Worm (Caenorhabditis elegans) whole organism, mixed stage, embryonic: ENCODE data around the gene xpf-1.
"Not testable (repeated sequence)": the region's sequence is repeated elsewhere in the genome, so short reads cannot be mapped to it uniquely, and the experiment has no call there.

Source experiments
- bed-3 ChIP-seq: fragments of 200-800 bp; sonication (Bioruptor generic); optimal IDR thresholded peaks from 3 replicates; lab custom pipeline; 2018; ENCODE audit warnings: mild to moderate bottlenecking, missing genetic modification characterization, moderate library complexity, missing compliant biosample characterization
- blmp-1 ChIP-seq: fragments of 150-350 bp; optimal IDR thresholded peaks from 2 replicates; lab custom pipeline; 2014; ENCODE audit warnings: missing biosample characterization, missing genetic modification characterization
- ceh-43 ChIP-seq: fragments of 200-800 bp; sonication (Bioruptor generic); optimal IDR thresholded peaks from 2 replicates; lab custom pipeline; 2018; ENCODE audit warnings: mild to moderate bottlenecking, missing genetic modification characterization, moderate library complexity, missing compliant biosample characterization
- ces-1 ChIP-seq: fragments of 150-350 bp; optimal IDR thresholded peaks from 2 replicates; lab custom pipeline; 2014; ENCODE audit warnings: missing biosample characterization, missing genetic modification reagents, missing genetic modification characterization
- drap-1 ChIP-seq: fragments of 200-800 bp; sonication (Bioruptor generic); optimal IDR thresholded peaks from 3 replicates; lab custom pipeline; 2018; ENCODE audit warnings: mild to moderate bottlenecking, missing genetic modification characterization, missing compliant biosample characterization
- elt-1 ChIP-seq: sonication (generic microtip); optimal IDR thresholded peaks from 2 replicates; lab custom pipeline; 2017; ENCODE audit warnings: missing genetic modification characterization, mild to moderate bottlenecking, missing compliant biosample characterization, antibody characterized with exemption, moderate library complexity, borderline replicate concordance; ENCODE audit not compliant: insufficient read depth
- elt-3 ChIP-seq: fragments of 150-350 bp; optimal IDR thresholded peaks from 2 replicates; lab custom pipeline; 2014; ENCODE audit warnings: missing biosample characterization, missing genetic modification characterization
- ham-2 ChIP-seq: fragments of 200-800 bp; sonication (Bioruptor generic); optimal IDR thresholded peaks from 2 replicates; lab custom pipeline; 2018; ENCODE audit warnings: mild to moderate bottlenecking, missing genetic modification characterization, missing compliant biosample characterization
- hlh-1 ChIP-seq: fragments of 150-350 bp; optimal IDR thresholded peaks from 2 replicates; lab custom pipeline; 2014; ENCODE audit warnings: missing biosample characterization, missing genetic modification reagents, missing genetic modification characterization
- lin-13 ChIP-seq: fragments of 150-350 bp; optimal IDR thresholded peaks from 2 replicates; lab custom pipeline; 2014; ENCODE audit warnings: missing biosample characterization, missing genetic modification characterization
- lin-32 ChIP-seq: fragments of 200-800 bp; sonication (Bioruptor generic); optimal IDR thresholded peaks from 2 replicates; lab custom pipeline; 2018; ENCODE audit warnings: mild to moderate bottlenecking, missing genetic modification characterization, missing compliant biosample characterization
- mab-5 ChIP-seq: fragments of 150-350 bp; optimal IDR thresholded peaks from 2 replicates; lab custom pipeline; 2014; ENCODE audit warnings: missing biosample characterization, missing genetic modification characterization
- mep-1 ChIP-seq: fragments of 150-350 bp; optimal IDR thresholded peaks from 2 replicates; lab custom pipeline; 2017; ENCODE audit warnings: missing biosample characterization, missing genetic modification reagents, missing genetic modification characterization, inconsistent platforms
- mls-2 ChIP-seq: sonication (generic microtip); optimal IDR thresholded peaks from 2 replicates; lab custom pipeline; 2016; ENCODE audit warnings: mild to moderate bottlenecking, missing genetic modification characterization, moderate library complexity, missing compliant biosample characterization
- nhr-237 ChIP-seq: fragments of 150-350 bp; optimal IDR thresholded peaks from 2 replicates; lab custom pipeline; 2014; ENCODE audit warnings: missing biosample characterization, missing genetic modification characterization
- nhr-28 ChIP-seq: fragments of 150-350 bp; optimal IDR thresholded peaks from 2 replicates; lab custom pipeline; 2014; ENCODE audit warnings: missing biosample characterization, missing genetic modification characterization
- nhr-76 ChIP-seq: sonication (generic microtip); optimal IDR thresholded peaks from 2 replicates; lab custom pipeline; 2017; ENCODE audit warnings: missing biosample characterization, missing genetic modification characterization
- pha-4 ChIP-seq: fragments of 150-350 bp; optimal IDR thresholded peaks from 2 replicates; lab custom pipeline; 2018; ENCODE audit warnings: missing biosample characterization, missing genetic modification reagents, missing genetic modification characterization
- sem-2 ChIP-seq: fragments of 200-800 bp; sonication (Bioruptor generic); optimal IDR thresholded peaks from 2 replicates; lab custom pipeline; 2018; ENCODE audit warnings: mild to moderate bottlenecking, missing genetic modification characterization, missing compliant biosample characterization
- snpc-4 ChIP-seq: fragments of 150-350 bp; optimal IDR thresholded peaks from 2 replicates; lab custom pipeline; 2014; ENCODE audit warnings: missing biosample characterization, missing genetic modification characterization
- sptf-1 ChIP-seq: sonication (generic microtip); optimal IDR thresholded peaks from 2 replicates; lab custom pipeline; 2017; ENCODE audit warnings: mild to moderate bottlenecking, missing genetic modification characterization, moderate library complexity, missing compliant biosample characterization
- unc-120 ChIP-seq: sonication (generic microtip); optimal IDR thresholded peaks from 2 replicates; lab custom pipeline; 2017; ENCODE audit warnings: missing genetic modification characterization, missing compliant biosample characterization; ENCODE audit not compliant: poor library complexity, severe bottlenecking
- unc-39 ChIP-seq: fragments of 150-350 bp; optimal IDR thresholded peaks from 2 replicates; lab custom pipeline; 2014; ENCODE audit warnings: missing biosample characterization, missing genetic modification characterization
- zip-8 ChIP-seq: fragments of 150-350 bp; optimal IDR thresholded peaks from 2 replicates; lab custom pipeline; 2014; ENCODE audit warnings: missing biosample characterization, missing genetic modification characterization
- ztf-11 ChIP-seq: fragments of 150-350 bp; optimal IDR thresholded peaks from 2 replicates; lab custom pipeline; 2014; ENCODE audit warnings: missing biosample characterization, missing genetic modification characterization

The xpf-1 gene

DNA sequence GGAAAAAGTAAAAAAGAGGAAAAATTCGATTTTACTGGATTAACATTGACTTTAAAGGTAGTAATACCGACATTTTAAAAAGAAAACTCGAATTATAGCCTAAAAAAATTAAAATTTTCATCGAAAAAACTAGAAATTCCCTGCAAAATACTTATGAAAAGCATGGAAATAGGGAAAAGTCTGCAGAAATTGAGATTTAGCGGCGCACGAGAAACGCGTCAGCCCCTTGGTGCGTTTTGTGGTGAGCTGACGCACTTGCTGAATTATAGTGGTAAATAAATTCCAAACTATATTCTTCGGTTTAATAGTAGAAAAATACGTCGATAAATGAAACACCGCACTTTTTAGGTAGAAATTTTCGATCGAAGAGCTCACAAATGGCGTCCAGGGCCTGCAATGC is 1.5 kb upstream of the xpf-1 start (continued):
- TF ChIP-seq drap-1 (no peak), ces-1 (GFP tag; lab: Kevin White, UChicago) (no peak), lin-32 (GFP tag; lab: Kevin White, UChicago) (no peak), nhr-76 (tag; lab: Kevin White, UChicago) (no peak)

DNA sequence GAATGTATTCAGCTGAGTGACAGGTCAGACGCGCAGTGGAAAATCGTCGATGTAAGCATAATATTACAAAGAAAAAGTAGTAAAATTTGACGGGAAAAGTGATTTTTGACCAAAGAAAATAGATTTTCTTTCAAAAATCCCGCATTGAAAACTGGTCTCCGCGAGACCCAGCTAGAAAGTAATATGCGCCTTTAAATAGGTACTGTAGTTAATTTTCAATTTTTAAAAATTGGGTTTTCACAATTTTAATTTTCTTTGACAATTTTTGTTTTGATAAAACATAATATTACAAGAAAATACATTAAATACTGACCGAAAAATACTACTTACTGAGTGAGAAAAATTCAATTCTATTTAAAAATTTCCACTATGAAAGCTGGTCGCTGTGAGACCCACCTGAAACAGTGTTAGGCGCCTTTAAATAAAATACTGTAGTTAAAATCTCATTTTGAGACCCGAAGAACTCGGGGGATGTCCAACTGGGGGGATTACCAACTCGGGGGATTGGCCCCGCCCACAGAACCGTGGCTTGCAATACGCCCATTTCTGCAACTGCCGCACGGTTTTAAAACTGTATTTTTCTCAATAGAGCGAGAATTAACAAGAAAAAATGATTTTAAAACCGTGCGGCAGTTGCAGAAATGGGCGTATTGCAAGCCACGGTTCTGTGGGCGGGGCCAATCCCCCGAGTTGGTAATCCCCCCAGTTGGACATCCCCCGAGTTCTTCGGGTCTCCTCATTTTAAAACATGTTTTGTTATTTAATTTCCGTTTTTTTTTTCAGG is 618 bp upstream of the xpf-1 start, which contains the start of gene tars-1:
Gene tars-1 (minus strand): TSS at position 497 of the 784 bp plus-strand sequence.
- TF ChIP-seq mab-5, blmp-1, elt-1 (tag; lab: Kevin White, UChicago): not testable (repeated sequence)

DNA sequence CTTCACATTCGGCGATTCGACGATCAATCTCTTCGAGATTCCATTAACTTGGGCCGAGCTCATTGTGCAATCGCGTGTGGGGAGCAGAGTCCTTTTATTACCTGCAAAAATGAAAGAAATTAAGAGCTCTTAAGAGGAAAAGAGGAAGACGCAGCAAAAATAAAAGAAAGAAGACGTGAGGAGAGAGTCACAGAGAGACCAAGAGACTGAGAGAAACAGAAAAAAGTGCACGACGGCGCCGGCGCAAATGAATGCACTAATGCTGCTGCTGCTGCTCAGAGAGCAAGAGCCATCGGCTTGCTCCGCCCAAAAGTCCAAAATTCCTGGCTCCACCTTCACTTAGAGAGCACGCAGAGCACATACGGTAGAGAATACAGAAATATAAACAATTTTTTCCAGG is 4.2 kb downstream of the xpf-1 start, which contains the start of gene inos-1:
Gene inos-1 (minus strand): TSS at position 101 of the 400 bp plus-strand sequence.
- TF ChIP-seq ceh-43 (GFP tag; lab: Kevin White, UChicago) = no peak

DNA sequence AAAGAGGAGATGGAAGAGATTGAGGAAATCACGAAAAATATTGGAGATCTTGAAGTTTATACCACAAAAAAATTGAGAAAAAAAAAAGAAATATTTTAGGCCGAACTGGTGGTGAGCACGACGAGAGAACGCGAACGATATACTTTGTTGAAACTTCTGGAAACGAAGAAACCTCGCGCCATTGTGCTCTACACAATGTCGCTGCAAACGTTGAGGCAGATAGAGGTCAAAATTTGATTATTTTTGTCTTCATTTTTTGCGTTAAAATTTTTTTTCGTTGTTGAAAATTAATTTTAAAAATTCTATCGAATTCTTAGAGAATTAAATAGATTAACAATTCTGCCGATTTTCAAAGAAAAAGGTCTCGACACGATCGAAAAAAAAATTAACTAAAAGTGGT is 4.7 kb downstream of the xpf-1 start:
- no peak for TF ChIP-seq zip-8

DNA sequence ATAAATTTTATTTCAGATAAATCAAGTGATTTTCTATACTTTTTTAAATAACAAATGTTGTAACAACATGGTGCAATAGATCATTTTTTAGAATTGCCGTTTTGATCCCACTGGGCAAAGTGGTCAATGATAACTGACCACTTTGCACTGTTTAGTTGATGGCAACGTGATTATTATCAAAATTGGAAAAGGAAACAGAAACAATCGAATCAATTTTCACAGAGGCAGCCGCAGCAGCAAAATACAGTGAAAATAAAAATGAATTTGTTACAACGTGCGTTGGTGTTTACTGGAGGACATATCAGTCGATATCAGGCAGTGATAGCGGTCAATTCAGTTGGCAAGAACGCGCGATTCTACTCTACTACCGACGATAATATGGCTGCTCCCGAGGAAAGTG is 9.8 kb downstream of the xpf-1 start, which contains the start of gene VF13D12L.3:
Gene VF13D12L.3 (plus strand): TSS at position 223 of the 400 bp plus-strand sequence.
- TF ChIP-seq bed-3 (no peak), ces-1 (GFP tag; lab: Kevin White, UChicago) (no peak), mep-1 (no peak), unc-120 (tag; lab: Kevin White, UChicago) (no peak), lin-13 (tag; lab: Kevin White, UChicago) (no peak), pha-4 (tag; lab: Kevin White, UChicago) (no peak), nhr-237 (tag; lab: Kevin White, UChicago) (no peak), snpc-4 (no peak), zip-8 (no peak)

DNA sequence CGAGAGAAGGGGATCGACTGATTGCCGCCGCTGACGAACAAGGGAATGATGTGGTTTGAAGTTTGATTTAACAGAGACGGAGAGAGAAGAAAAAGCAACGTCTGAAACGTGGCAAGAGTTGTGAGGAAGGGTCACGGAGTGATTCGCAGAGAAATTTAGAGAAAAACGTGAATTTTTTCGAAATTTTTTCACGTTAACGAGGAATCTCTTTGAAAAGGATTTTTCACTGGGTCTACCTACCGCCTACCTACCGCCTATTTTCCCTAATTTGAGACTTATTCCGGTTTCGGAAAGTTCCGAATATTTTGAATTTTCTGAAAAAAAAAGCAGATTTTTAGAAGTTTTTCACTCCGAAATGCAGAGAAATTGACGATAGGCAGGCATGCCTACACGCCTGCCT is 13.5 kb downstream of the xpf-1 start, which contains the start of gene fcmt-1:
Gene fcmt-1 (minus strand): TSS at position 101 of the 400 bp plus-strand sequence.
- TF ChIP-seq sptf-1 (tag; lab: Kevin White, UChicago) (no peak), unc-39 (tag; lab: Kevin White, UChicago) (no peak), nhr-28 (tag; lab: Kevin White, UChicago) (no peak), ztf-11 (tag; lab: Kevin White, UChicago) (no peak), mls-2 (tag; lab: Kevin White, UChicago) (no peak), zip-8 (no peak), ces-1 (GFP tag; lab: Kevin White, UChicago) (no peak), lin-13 (tag; lab: Kevin White, UChicago) (no peak), nhr-76 (tag; lab: Kevin White, UChicago) (no peak), pha-4 (tag; lab: Kevin White, UChicago) (no peak), elt-3 (tag; lab: Kevin White, UChicago) (no peak), ham-2 (GFP tag; lab: Kevin White, UChicago) (no peak), ceh-43 (GFP tag; lab: Kevin White, UChicago) (no peak), blmp-1 (tag; lab: Kevin White, UChicago) (no peak)

DNA sequence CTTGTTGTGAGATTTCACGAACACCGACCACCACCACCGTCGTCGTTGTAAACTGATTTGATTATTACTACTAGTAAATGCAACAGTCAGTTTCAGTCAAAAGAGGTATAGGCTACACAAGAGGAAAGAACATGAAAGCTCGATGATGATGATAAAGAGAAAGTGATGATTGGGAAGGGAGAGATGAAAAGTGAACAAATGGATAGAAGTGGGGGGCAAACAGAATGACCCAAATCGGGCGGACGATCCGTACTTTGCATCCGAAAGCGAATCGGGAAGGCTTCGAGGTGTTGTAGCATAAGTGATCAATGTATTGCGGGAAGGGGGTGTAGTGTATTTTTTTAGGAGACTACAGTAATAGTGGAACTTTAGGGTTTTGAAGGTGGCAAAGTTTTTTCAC is 14.8 kb downstream of the xpf-1 start:
- no peak for TF ChIP-seq drap-1
- TF ChIP-seq ceh-43 (GFP tag; lab: Kevin White, UChicago) = no peak
- TF ChIP-seq sem-2 = no peak
- TF ChIP-seq hlh-1 (tag; lab: Kevin White, UChicago) = no peak
- peak; percentile 52 for TF ChIP-seq blmp-1 (tag; lab: Kevin White, UChicago)
- no peak for TF ChIP-seq bed-3
- no peak for TF ChIP-seq unc-120 (tag; lab: Kevin White, UChicago)
- TF ChIP-seq ztf-11 (tag; lab: Kevin White, UChicago) = no peak
